Fruit fly (Drosophila melanogaster): ENCODE data around the gene Spn77Ba.
A peak's percentile ranks its signal among the peaks of the same experiment; 100 is the strongest.

The Spn77Ba gene

dm6 chr3L:20275886-20276285, 41.1 kb upstream of the Spn77Ba start (continued):
- peak; percentile 20 for TF ChIP-seq CG18599 (GFP tag; optimal IDR thresholded peaks at IDR 0.05)

- TF ChIP-seq dmrt99B (tag; optimal IDR thresholded peaks at IDR 0.05) (peak; percentile 69), trem (tag; optimal IDR thresholded peaks at IDR 0.05) (no peak), CG2712 (tag; optimal IDR thresholded peaks at IDR 0.05) (peak; percentile 62), Oli (tag; optimal IDR thresholded peaks at IDR 0.05) (peak; percentile 47), chn (GFP tag; optimal IDR thresholded peaks at IDR 0.05) (no peak), crp (GFP tag; optimal IDR thresholded peaks at IDR 0.05) (no peak), bcd (GFP tag; optimal IDR thresholded peaks at IDR 0.05) (peak; percentile 37), disco-r (GFP tag; optimal IDR thresholded peaks at IDR 0.05) (no peak), CG15011 (GFP tag; optimal IDR thresholded peaks at IDR 0.05) (no peak), ken (GFP tag; IDR thresholded peaks at IDR 0.05) (no peak), CG8765 (GFP tag; IDR thresholded peaks at IDR 0.05) (no peak), CG17361 (GFP tag; IDR thresholded peaks at IDR 0.05) (no peak), slbo (GFP tag; IDR thresholded peaks at IDR 0.05) (peak; percentile 55), btn (GFP tag; optimal IDR thresholded peaks at IDR 0.05) (peak; percentile 18), Xbp1 (GFP tag; optimal IDR thresholded peaks at IDR 0.05) (peak; percentile 25), pzg (GFP tag; optimal IDR thresholded peaks at IDR 0.05) (no peak), CG12769 (tag; optimal IDR thresholded peaks at IDR 0.05) (peak; percentile 36), CG7839 (tag; optimal IDR thresholded peaks at IDR 0.05) (peak; percentile 63), CG9609 (GFP tag; optimal IDR thresholded peaks at IDR 0.05) (peak; percentile 48), CG30431 (GFP tag; optimal IDR thresholded peaks at IDR 0.05) (no peak), Camta (GFP tag; optimal IDR thresholded peaks at IDR 0.05) (peak; percentile 30), Hmr (GFP tag; optimal IDR thresholded peaks at IDR 0.05) (peak; percentile 55), Hr3 (GFP tag; optimal IDR thresholded peaks at IDR 0.05) (peak; percentile 13), CG6791 (GFP tag; IDR thresholded peaks at IDR 0.05; ENCODE audit: partially characterized antibody) (no peak), CG1603 (tag; optimal IDR thresholded peaks at IDR 0.05) (peak; percentile 45), PHDP (tag; optimal IDR thresholded peaks at IDR 0.05) (no peak), amos (GFP tag; IDR thresholded peaks at IDR 0.05; ENCODE audit: partially characterized antibody) (no peak), Doc2 (GFP tag; IDR thresholded peaks at IDR 0.05) (no peak), CG6689 (GFP tag; IDR thresholded peaks at IDR 0.05) (0 out of 2 replicates have a peak, but pooled peaks have one; percentile 39), CG32767 (GFP tag; IDR thresholded peaks at IDR 0.05) (no peak), Hsf (GFP tag; optimal IDR thresholded peaks at IDR 0.05) (no peak), vvl (GFP tag; IDR thresholded peaks at IDR 0.05) (0 out of 2 replicates have a peak, but pooled peaks have one; percentile 20), Hr51 (GFP tag; optimal IDR thresholded peaks at IDR 0.05) (peak; percentile 8 to 66), sisA (GFP tag; IDR thresholded peaks at IDR 0.05) (peak; percentile 41; the same call in 1 of the 2 replicates), ttk (GFP tag; IDR thresholded peaks at IDR 0.05) (peak; percentile 45; the same call in 1 of the 2 replicates), CG18599 (GFP tag; optimal IDR thresholded peaks at IDR 0.05) (peak; percentile 79), CG14014 (GFP tag; IDR thresholded peaks at IDR 0.05) (peak; percentile 36; the same call in 1 of the 2 replicates), sr (GFP tag; IDR thresholded peaks at IDR 0.05) (0 out of 3 replicates have a peak, but pooled peaks have one; percentile 15), CG10431 (GFP tag; optimal IDR thresholded peaks at IDR 0.05) (no peak), Hmx (GFP tag; optimal IDR thresholded peaks at IDR 0.05) (no peak), HLH54F (GFP tag; optimal IDR thresholded peaks at IDR 0.05) (peak; percentile 20), lmd (GFP tag; IDR thresholded peaks at IDR 0.05) (peak; percentile 41; the same call in 1 of the 2 replicates), CG13894 (tag; optimal IDR thresholded peaks at IDR 0.05) (peak; percentile 25), ranshi (GFP tag; IDR thresholded peaks at IDR 0.05) (peak; percentile 54; the same call in 1 of the 2 replicates), Ptx1 (GFP tag; IDR thresholded peaks at IDR 0.05) (peak; percentile 64), otp (GFP tag; IDR thresholded peaks at IDR 0.05) (no peak), CG10959 (GFP tag; IDR thresholded peaks at IDR 0.05) (no peak), Xrp1 (GFP tag; IDR thresholded peaks at IDR 0.05) (peak; percentile 39; the same call in 1 of the 2 replicates), CG10321 (GFP tag; IDR thresholded peaks at IDR 0.05) (no peak)
These were observed 40.4 kb upstream of the Spn77Ba start for dm6 chr3L:20276615-20277014.
